Fruit fly (Drosophila melanogaster) whole organism, embryonic: ENCODE results near the gene mTTF.

Source experiments
- Aef1 ChIP-seq: fragments of 200-800 bp; sonication (Bioruptor generic); IDR thresholded peaks from 3 replicates; pipeline ENCODE4 v1.3.6; 2022; ENCODE audit warnings: missing biosample characterization, missing genetic modification characterization
- Antp ChIP-seq: fragments of 200-800 bp; sonication (Bioruptor generic); optimal IDR thresholded peaks from 3 replicates; lab custom pipeline; 2016; ENCODE audit warnings: missing biosample characterization, missing genetic modification characterization
- CG11456 ChIP-seq: fragments of 200-800 bp; sonication (Bioruptor generic); IDR thresholded peaks from 3 replicates; pipeline ENCODE4 v1.3.6; 2022; ENCODE audit warnings: missing biosample characterization, missing genetic modification characterization
- CG12299 ChIP-seq: fragments of 200-800 bp; sonication (Bioruptor generic); optimal IDR thresholded peaks from 2 replicates; lab custom pipeline; 2018; ENCODE audit warnings: missing biosample characterization, mild to moderate bottlenecking, missing genetic modification characterization
- CG12391 ChIP-seq: fragments of 200-800 bp; sonication (Bioruptor generic); optimal IDR thresholded peaks from 3 replicates; lab custom pipeline; 2018; ENCODE audit warnings: missing biosample characterization, mild to moderate bottlenecking, missing genetic modification characterization, moderate library complexity
- CG13424 ChIP-seq: fragments of 200-800 bp; sonication (Bioruptor generic); optimal IDR thresholded peaks from 2 replicates; lab custom pipeline; 2019; ENCODE audit warnings: missing biosample characterization, mild to moderate bottlenecking, missing genetic modification characterization, moderate library complexity
- CG13775 ChIP-seq: fragments of 200-800 bp; sonication (Bioruptor generic); optimal IDR thresholded peaks from 3 replicates; lab custom pipeline; 2017; ENCODE audit warnings: missing biosample characterization, mild to moderate bottlenecking, missing genetic modification characterization
- CG14860 ChIP-seq: fragments of 200-800 bp; sonication (Bioruptor generic); IDR thresholded peaks from 3 replicates; pipeline ENCODE4 v1.3.6; 2022; ENCODE audit warnings: missing biosample characterization, missing genetic modification characterization; ENCODE audit not compliant: partially characterized antibody
- CG1602 ChIP-seq: fragments of 200-800 bp; sonication (Bioruptor generic); optimal IDR thresholded peaks from 3 replicates; lab custom pipeline; 2016; ENCODE audit warnings: missing biosample characterization, missing genetic modification characterization
- CG17912 ChIP-seq: fragments of 200-800 bp; sonication (Bioruptor generic); optimal IDR thresholded peaks from 2 replicates; lab custom pipeline; 2018; ENCODE audit warnings: missing biosample characterization, mild to moderate bottlenecking, missing genetic modification characterization
- CG18011 ChIP-seq: fragments of 200-800 bp; sonication (Bioruptor generic); optimal IDR thresholded peaks from 2 replicates; lab custom pipeline; 2017; ENCODE audit warnings: missing biosample characterization, missing genetic modification characterization, mild to moderate bottlenecking, moderate library complexity, missing genotype
- CG2712 ChIP-seq: fragments of 200-800 bp; optimal IDR thresholded peaks from 3 replicates; lab custom pipeline; 2019; ENCODE audit warnings: missing biosample characterization, mild to moderate bottlenecking, missing genetic modification characterization, moderate library complexity
- CG3407 ChIP-seq: fragments of 200-800 bp; sonication (Bioruptor generic); optimal IDR thresholded peaks from 2 replicates; lab custom pipeline; 2018; ENCODE audit warnings: missing biosample characterization, mild to moderate bottlenecking, missing genetic modification characterization
- CG4730 ChIP-seq: fragments of 200-800 bp; sonication (Bioruptor generic); IDR thresholded peaks from 2 replicates; pipeline ENCODE4 v1.3.6; 2022; ENCODE audit warnings: missing biosample characterization, missing genetic modification characterization
- CG4854 ChIP-seq: fragments of 200-800 bp; sonication (Bioruptor generic); optimal IDR thresholded peaks from 2 replicates; lab custom pipeline; 2016; ENCODE audit warnings: missing biosample characterization, missing genetic modification characterization, inconsistent platforms
- CG5180 ChIP-seq: fragments of 200-800 bp; sonication (Bioruptor generic); optimal IDR thresholded peaks from 3 replicates; lab custom pipeline; 2017; ENCODE audit warnings: missing biosample characterization, missing genetic modification characterization, mild to moderate bottlenecking, moderate library complexity, missing genetic modification reagents
- CG9609 ChIP-seq: fragments of 200-800 bp; sonication (Bioruptor generic); optimal IDR thresholded peaks from 3 replicates; lab custom pipeline; 2016; ENCODE audit warnings: missing biosample characterization, missing genetic modification characterization
- Deaf1 ChIP-seq: fragments of 200-800 bp; optimal IDR thresholded peaks from 3 replicates; lab custom pipeline; 2019; ENCODE audit warnings: missing biosample characterization, mild to moderate bottlenecking, missing genetic modification characterization, moderate library complexity
- Dref ChIP-seq: fragments of 200-800 bp; sonication (Bioruptor generic); IDR thresholded peaks from 2 replicates; pipeline ENCODE4 v1.3.6; 2022; ENCODE audit warnings: missing biosample characterization, missing genetic modification characterization
- Drgx ChIP-seq: fragments of 200-800 bp; sonication (Bioruptor generic); IDR thresholded peaks from 2 replicates; pipeline ENCODE4 v1.3.6; 2022; ENCODE audit warnings: missing biosample characterization, missing genetic modification characterization
- H15 ChIP-seq: fragments of 200-800 bp; sonication (Bioruptor generic); IDR thresholded peaks from 3 replicates; pipeline ENCODE4 v1.3.6; 2022; ENCODE audit warnings: missing biosample characterization, missing genetic modification characterization
- Lpt ChIP-seq: fragments of >200 bp; optimal IDR thresholded peaks from 2 replicates; lab custom pipeline; 2018; ENCODE audit warnings: missing biosample characterization, missing genetic modification characterization
- Meics ChIP-seq: fragments of 200-800 bp; sonication (Bioruptor generic); optimal IDR thresholded peaks from 2 replicates; lab custom pipeline; 2017; ENCODE audit warnings: missing biosample characterization, mild to moderate bottlenecking, missing genetic modification characterization
- NC2α ChIP-seq: fragments of 200-800 bp; sonication (Bioruptor generic); optimal IDR thresholded peaks from 2 replicates; lab custom pipeline; 2016; ENCODE audit warnings: missing biosample characterization, missing genetic modification characterization
- Nf-YB ChIP-seq: fragments of 200-800 bp; sonication (Bioruptor generic); optimal IDR thresholded peaks from 3 replicates; lab custom pipeline; 2019; ENCODE audit warnings: missing biosample characterization, mild to moderate bottlenecking, missing genetic modification characterization, moderate library complexity
- Oli ChIP-seq: fragments of 200-800 bp; sonication (Bioruptor generic); optimal IDR thresholded peaks from 2 replicates; lab custom pipeline; 2018; ENCODE audit warnings: missing biosample characterization, mild to moderate bottlenecking, missing genetic modification characterization, moderate library complexity
- Optix ChIP-seq: fragments of 200-800 bp; sonication (Bioruptor generic); IDR thresholded peaks from 3 replicates; pipeline ENCODE4 v1.3.6; 2022; ENCODE audit warnings: missing biosample characterization, missing genetic modification characterization
- Rfx ChIP-seq: fragments of 200-800 bp; sonication (Bioruptor generic); IDR thresholded peaks from 2 replicates; pipeline ENCODE4 v1.3.6; 2022; ENCODE audit warnings: missing biosample characterization, missing genetic modification characterization
- Scr ChIP-seq: fragments of 200-800 bp; sonication (Bioruptor generic); IDR thresholded peaks from 2 replicates; pipeline ENCODE4 v1.3.6; 2022; ENCODE audit warnings: missing biosample characterization, missing genetic modification characterization; ENCODE audit not compliant: partially characterized antibody
- Side ChIP-seq: fragments of 200-800 bp; sonication (Bioruptor generic); optimal IDR thresholded peaks from 2 replicates; lab custom pipeline; 2016; ENCODE audit warnings: missing biosample characterization, missing genetic modification characterization
- Sox102F ChIP-seq: fragments of 200-800 bp; sonication (Bioruptor generic); optimal IDR thresholded peaks from 2 replicates; lab custom pipeline; 2018; ENCODE audit warnings: missing biosample characterization, mild to moderate bottlenecking, missing genetic modification characterization, moderate library complexity
- ac ChIP-seq: fragments of 200-800 bp; sonication (Bioruptor generic); optimal IDR thresholded peaks from 3 replicates; lab custom pipeline; 2017; ENCODE audit warnings: missing biosample characterization, mild to moderate bottlenecking, missing genetic modification characterization
- ap ChIP-seq: fragments of 200-800 bp; sonication (Bioruptor generic); IDR thresholded peaks from 2 replicates; pipeline ENCODE4 v1.3.6; 2022; ENCODE audit warnings: missing biosample characterization, missing genetic modification characterization
- cg ChIP-seq: fragments of 200-800 bp; sonication (Bioruptor generic); optimal IDR thresholded peaks from 3 replicates; lab custom pipeline; 2019; ENCODE audit warnings: missing biosample characterization, mild to moderate bottlenecking, missing genetic modification characterization, moderate library complexity
- dmrt11E ChIP-seq: fragments of 200-800 bp; sonication (Bioruptor generic); optimal IDR thresholded peaks from 3 replicates; lab custom pipeline; 2018; ENCODE audit warnings: missing biosample characterization, mild to moderate bottlenecking, missing genetic modification characterization, moderate library complexity
- ewg ChIP-seq: fragments of 200-800 bp; sonication (Bioruptor generic); optimal IDR thresholded peaks from 3 replicates; lab custom pipeline; 2017; ENCODE audit warnings: mild to moderate bottlenecking, missing biosample characterization, missing genetic modification reagents, missing genetic modification characterization
- grau ChIP-seq: fragments of 200-800 bp; optimal IDR thresholded peaks from 3 replicates; lab custom pipeline; 2019; ENCODE audit warnings: missing biosample characterization, mild to moderate bottlenecking, missing genetic modification characterization, moderate library complexity
- gsb ChIP-seq: fragments of 200-800 bp; sonication (Bioruptor generic); IDR thresholded peaks from 2 replicates; pipeline ENCODE4 v1.3.6; 2022; ENCODE audit warnings: missing biosample characterization, missing genetic modification characterization
- insv ChIP-seq, 2 experiments: fragments of 200-800 bp; sonication (Bioruptor generic); optimal IDR thresholded peaks; 3 replicates each; lab custom pipeline; 2016 to 2018; ENCODE audit warnings: missing biosample characterization in 2 of 2, missing genetic modification characterization in 2 of 2
- p53 ChIP-seq: fragments of 200-800 bp; sonication (Bioruptor generic); optimal IDR thresholded peaks from 2 replicates; lab custom pipeline; 2016; ENCODE audit warnings: missing biosample characterization, missing genetic modification characterization
- pfk ChIP-seq: fragments of 200-800 bp; sonication (Bioruptor generic); optimal IDR thresholded peaks from 2 replicates; lab custom pipeline; 2018; ENCODE audit warnings: missing biosample characterization, mild to moderate bottlenecking, missing genetic modification characterization, moderate library complexity
- psq ChIP-seq: fragments of 200-800 bp; sonication (Bioruptor generic); optimal IDR thresholded peaks from 2 replicates; lab custom pipeline; 2017; ENCODE audit warnings: missing biosample characterization, missing genetic modification characterization
- salm ChIP-seq: fragments of 200-800 bp; sonication (Bioruptor generic); optimal IDR thresholded peaks from 2 replicates; lab custom pipeline; 2018; ENCODE audit warnings: missing biosample characterization, mild to moderate bottlenecking, missing genetic modification characterization
- sd ChIP-seq: fragments of 200-800 bp; sonication (Bioruptor generic); optimal IDR thresholded peaks from 3 replicates; lab custom pipeline; 2018; ENCODE audit warnings: missing biosample characterization, mild to moderate bottlenecking, missing genetic modification characterization, moderate library complexity
- slbo ChIP-seq: fragments of 200-800 bp; sonication (Bioruptor generic); IDR thresholded peaks from 2 replicates; pipeline ENCODE4 v1.3.6; 2022; ENCODE audit warnings: missing biosample characterization, missing genetic modification characterization
- tgo ChIP-seq: fragments of 200-800 bp; sonication (Bioruptor generic); IDR thresholded peaks from 3 replicates; pipeline ENCODE4 v1.3.6; 2022; ENCODE audit warnings: missing biosample characterization, missing genetic modification characterization
- tin ChIP-seq: fragments of 200-800 bp; sonication (Bioruptor generic); optimal IDR thresholded peaks from 3 replicates; lab custom pipeline; 2016; ENCODE audit warnings: missing biosample characterization, missing genetic modification characterization
- tll ChIP-seq, 2 experiments: fragments of 200-800 bp in 1 of 2; fragments of >200 bp in 1 of 2; sonication (Bioruptor generic) in 1 of 2; optimal IDR thresholded peaks; 2 replicates each; lab custom pipeline; 2017 to 2019; ENCODE audit warnings: missing biosample characterization in 2 of 2, missing genetic modification characterization in 2 of 2, mild to moderate bottlenecking in 1 of 2, moderate library complexity in 1 of 2
- ttk ChIP-seq: fragments of 200-800 bp; sonication (Bioruptor generic); IDR thresholded peaks from 2 replicates; pipeline ENCODE4 v2.1.2; 2022; ENCODE audit warnings: missing biosample characterization, missing genetic modification characterization
- yki ChIP-seq: fragments of >200 bp; optimal IDR thresholded peaks from 3 replicates; lab custom pipeline; 2018
- zfh1 ChIP-seq: fragments of 200-800 bp; sonication (Bioruptor generic); IDR thresholded peaks from 3 replicates; pipeline ENCODE4 v1.3.6; 2022; ENCODE audit warnings: missing biosample characterization, missing genetic modification characterization

mTTF gene

DNA sequence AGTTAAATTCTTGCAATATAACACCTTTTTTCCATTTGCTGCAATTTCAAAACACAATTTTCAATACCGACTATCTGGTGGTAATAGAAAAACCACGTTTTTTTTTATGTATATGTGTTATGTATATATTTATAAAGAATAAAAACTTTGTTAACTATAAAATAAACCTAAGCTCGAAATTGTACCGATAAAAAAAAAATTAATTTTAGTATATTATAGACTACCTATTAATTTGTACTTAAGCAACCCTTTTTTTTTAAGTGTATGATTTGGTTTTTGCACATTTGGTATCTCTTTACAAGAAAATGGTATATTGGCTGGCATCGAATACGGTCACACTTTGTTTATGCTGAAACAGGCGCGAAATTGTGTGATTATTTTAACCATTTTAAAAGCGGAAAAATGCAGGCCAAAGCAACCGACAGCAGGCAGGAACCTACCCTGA, 13.2 kb upstream of the mTTF start, which contains the start of gene spel1 (continued):
- TF ChIP-seq Optix (GFP tag; lab: Robert Waterston, UW) (no peak), p53 (GFP tag; lab: Kevin White, UChicago) (no peak), Deaf1 (peak; percentile 61), Nf-YB (GFP tag; lab: Kevin White, UChicago) (peak; percentile 67), CG14860 (GFP tag; lab: Robert Waterston, UW) (no peak), grau (peak; percentile 83), ac (GFP tag; lab: Kevin White, UChicago) (no peak), CG3407 (GFP tag; lab: Kevin White, UChicago) (peak; percentile 57), pfk (no peak), CG1602 (GFP tag; lab: Kevin White, UChicago) (peak; percentile 66), Side (GFP tag; lab: Kevin White, UChicago) (no peak), Drgx (GFP tag; lab: Robert Waterston, UW) (peak; percentile 65), Scr (GFP tag; lab: Robert Waterston, UW) (no peak), ewg (GFP tag; lab: Kevin White, UChicago) (peak; percentile 34), CG11456 (GFP tag; lab: Robert Waterston, UW) (peak; percentile 74; the same call in 2 of the 3 replicates), H15 (GFP tag; lab: Robert Waterston, UW) (peak; percentile 49; the same call in 1 of the 3 replicates), ttk (GFP tag; lab: Robert Waterston, UW) (peak; percentile 82), slbo (GFP tag; lab: Robert Waterston, UW) (peak; percentile 81), CG13775 (peak; percentile 60), cg (GFP tag; lab: Kevin White, UChicago) (no peak), Oli (tag; lab: Kevin White, UChicago) (peak; percentile 75), Rfx (peak; percentile 85), NC2α (no peak), zfh1 (GFP tag; lab: Robert Waterston, UW) (peak; percentile 71; the same call in 2 of the 3 replicates), tll (GFP tag; optimal IDR thresholded peaks at IDR 0.05; lab: Kevin White, UChicago) (no peak), gsb (GFP tag; lab: Robert Waterston, UW) (peak; percentile 40; the same call in 1 of the 2 replicates), yki (lab: Kevin White, UChicago) (no peak), dmrt11E (peak; percentile 74), Meics (peak; percentile 83), CG2712 (tag; lab: Kevin White, UChicago) (peak; percentile 89), CG9609 (GFP tag; lab: Kevin White, UChicago) (no peak), Dref (no peak), tgo (GFP tag; lab: Robert Waterston, UW) (peak; percentile 84), Sox102F (GFP tag; lab: Kevin White, UChicago) (peak; percentile 89), salm (tag; lab: Kevin White, UChicago) (peak; percentile 68), CG12299 (tag; lab: Kevin White, UChicago) (peak; percentile 27), insv (GFP tag; optimal IDR thresholded peaks at IDR 0.05; lab: Kevin White, UChicago) (no peak), Antp (GFP tag; lab: Kevin White, UChicago) (no peak), tin (GFP tag; lab: Kevin White, UChicago) (peak; percentile 67), Lpt (GFP tag; lab: Kevin White, UChicago) (no peak), Aef1 (GFP tag; lab: Robert Waterston, UW) (peak; percentile 72), CG4730 (GFP tag; lab: Robert Waterston, UW) (peak; percentile 62), psq (GFP tag; lab: Kevin White, UChicago) (peak; percentile 57), ap (GFP tag; lab: Robert Waterston, UW) (peak; percentile 81), CG5180 (peak; percentile 51), CG12391 (peak; percentile 93), CG4854 (GFP tag; lab: Kevin White, UChicago) (peak; percentile 9), sd (tag; lab: Kevin White, UChicago) (peak; percentile 42), CG13424 (tag; lab: Kevin White, UChicago) (peak; percentile 86), CG18011 (peak; percentile 28), CG17912 (GFP tag; lab: Kevin White, UChicago) (no peak)
